Fruit fly (Drosophila melanogaster): ENCODE data around the gene CG13901.
A peak's percentile ranks its signal among the peaks of the same experiment; 100 is the strongest.

Gene CG13901

dm6 chr3L:837552-838187 is at the start of gene CG13901, which contains the start of gene CG13887 (continued):
- TF ChIP-seq gsb-n (tag; optimal IDR thresholded peaks at IDR 0.05) (peak; percentile 76), Xrp1 (GFP tag; IDR thresholded peaks at IDR 0.05) (peak; percentile 90), stc (GFP tag; IDR thresholded peaks at IDR 0.05) (peak; percentile 82), dmrt11E (tag; optimal IDR thresholded peaks at IDR 0.05) (peak; percentile 86), E2f1 (GFP tag; IDR thresholded peaks at IDR 0.05) (peak; percentile 87), HmgD (GFP tag; optimal IDR thresholded peaks at IDR 0.05) (peak; percentile 89), CG7745 (tag; optimal IDR thresholded peaks at IDR 0.05) (no peak), CTCF (GFP tag; optimal IDR thresholded peaks at IDR 0.05) (peak; percentile 54), gro (GFP tag; optimal IDR thresholded peaks at IDR 0.05) (peak; percentile 95), CG9609 (GFP tag; optimal IDR thresholded peaks at IDR 0.05) (peak; percentile 95), CG10321 (GFP tag; IDR thresholded peaks at IDR 0.05) (peak; percentile 48; the same call in 1 of the 2 replicates), ab (GFP tag; optimal IDR thresholded peaks at IDR 0.05) (peak; percentile 55), kah (GFP tag; optimal IDR thresholded peaks at IDR 0.05) (peak; percentile 51), MBD-R2 (GFP tag; IDR thresholded peaks at IDR 0.05) (peak; percentile 94), wor (GFP tag; IDR thresholded peaks at IDR 0.05) (peak; percentile 80), tap (tag; optimal IDR thresholded peaks at IDR 0.05) (peak; percentile 66), CG4820 (GFP tag; optimal IDR thresholded peaks at IDR 0.05) (peak; percentile 91), Doc3 (GFP tag; IDR thresholded peaks at IDR 0.05; ENCODE audit: partially characterized antibody) (no peak), CG32767 (GFP tag; IDR thresholded peaks at IDR 0.05) (peak; percentile 79), run (tag; optimal IDR thresholded peaks at IDR 0.05) (peak; percentile 67), ATbp (GFP tag; optimal IDR thresholded peaks at IDR 0.05) (peak; percentile 78), dati (GFP tag; IDR thresholded peaks at IDR 0.05) (0 out of 2 replicates have a peak, but pooled peaks have one; percentile 52), pan (optimal IDR thresholded peaks at IDR 0.05) (no peak), pan (GFP tag; optimal IDR thresholded peaks at IDR 0.05 in 1 of 2, IDR thresholded peaks at IDR 0.05 in 1 of 2) (peak in 1 of 2 experiments; percentile 89), Scr (GFP tag; IDR thresholded peaks at IDR 0.05; ENCODE audit: partially characterized antibody) (no peak; the same call in 1 of the 2 replicates), CG3065 (GFP tag; optimal IDR thresholded peaks at IDR 0.05) (peak; percentile 63), CG1832 (GFP tag; optimal IDR thresholded peaks at IDR 0.05) (no peak), kni (GFP tag; optimal IDR thresholded peaks at IDR 0.05) (peak; percentile 54), dysf (GFP tag; IDR thresholded peaks at IDR 0.05) (peak; percentile 90), cwo (GFP tag; optimal IDR thresholded peaks at IDR 0.05) (peak; percentile 83), CG14710 (tag; optimal IDR thresholded peaks at IDR 0.05) (peak; percentile 94), danr (GFP tag; IDR thresholded peaks at IDR 0.05) (peak; percentile 82), sisA (GFP tag; IDR thresholded peaks at IDR 0.05) (peak; percentile 86), fd64A (GFP tag; optimal IDR thresholded peaks at IDR 0.05) (peak; percentile 45), CG13424 (tag; optimal IDR thresholded peaks at IDR 0.05) (peak; percentile 93), nerfin-1 (tag; optimal IDR thresholded peaks at IDR 0.05) (peak; percentile 88), CG7556 (GFP tag; optimal IDR thresholded peaks at IDR 0.05) (peak; percentile 83), caup (GFP tag; optimal IDR thresholded peaks at IDR 0.05; ENCODE audit: severe bottlenecking) (peak; percentile 86), Neu2 (GFP tag; optimal IDR thresholded peaks at IDR 0.05; ENCODE audit: borderline replicate concordance) (peak; percentile 25), Med (GFP tag) (peak; percentile 97), CG12391 (tag; optimal IDR thresholded peaks at IDR 0.05) (peak; percentile 95), CkIIα-i1 (GFP tag; IDR thresholded peaks at IDR 0.05) (no peak), jumu (GFP tag; optimal IDR thresholded peaks at IDR 0.05) (peak; percentile 92), Mrtf (GFP tag; IDR thresholded peaks at IDR 0.05) (peak; percentile 84), CG42726 (GFP tag; IDR thresholded peaks at IDR 0.05; ENCODE audit: partially characterized antibody) (no peak), bab2 (GFP tag; optimal IDR thresholded peaks at IDR 0.05) (peak; percentile 83), zfh1 (GFP tag; IDR thresholded peaks at IDR 0.05) (peak; percentile 88), mld (GFP tag; IDR thresholded peaks at IDR 0.05; ENCODE audit: partially characterized antibody) (no peak), abd-A (tag; optimal IDR thresholded peaks at IDR 0.05) (no peak), Stat92E (GFP tag; optimal IDR thresholded peaks at IDR 0.05) (no peak)

Data from whole organism, embryonic.